Worm (Caenorhabditis elegans) whole organism, young adult: ENCODE results near the gene srw-1.

Source experiments
- B0035.1 ChIP-seq: sonication (generic microtip); optimal IDR thresholded peaks from 2 replicates; lab custom pipeline; 2016; ENCODE audit warnings: missing genetic modification characterization, mild to moderate bottlenecking, missing compliant biosample characterization, missing genotype, missing genetic modification reagents
- B0336.3 ChIP-seq: fragments of 200-800 bp; sonication (Bioruptor generic); IDR thresholded peaks from 2 replicates; pipeline ENCODE4 v1.3.6; 2022; ENCODE audit warnings: missing genetic modification characterization, missing compliant biosample characterization
- C06A6.2 ChIP-seq: fragments of 200-800 bp; sonication (Bioruptor generic); conservative IDR thresholded peaks from 2 replicates; pipeline ENCODE4 v1.3.6; 2022; ENCODE audit warnings: missing genetic modification characterization, missing compliant biosample characterization
- F22D6.2 ChIP-seq: sonication (generic microtip); optimal IDR thresholded peaks from 2 replicates; lab custom pipeline; 2016; ENCODE audit warnings: mild to moderate bottlenecking, missing genetic modification characterization, missing compliant biosample characterization
- F37B4.10 ChIP-seq: fragments of 200-800 bp; sonication (Bioruptor generic); IDR thresholded peaks from 2 replicates; pipeline ENCODE4 v1.3.6; 2022; ENCODE audit warnings: missing genetic modification characterization, missing compliant biosample characterization
- F57C9.4 ChIP-seq: sonication (generic microtip); optimal IDR thresholded peaks from 2 replicates; lab custom pipeline; 2017; ENCODE audit warnings: mild to moderate bottlenecking, missing genetic modification characterization, missing compliant biosample characterization
- Y53F4B.3 ChIP-seq: fragments of 200-800 bp; sonication (Bioruptor generic); IDR thresholded peaks from 2 replicates; pipeline ENCODE4 v1.3.6; 2022; ENCODE audit warnings: missing genetic modification reagents, missing genetic modification characterization, missing compliant biosample characterization
- Y95B8A.8 ChIP-seq: fragments of 200-800 bp; sonication (Bioruptor generic); IDR thresholded peaks from 2 replicates; pipeline ENCODE4 v1.3.6; 2022; ENCODE audit warnings: missing genetic modification reagents, missing genetic modification characterization, missing compliant biosample characterization
- ZK185.1 ChIP-seq: sonication (generic microtip); optimal IDR thresholded peaks from 2 replicates; lab custom pipeline; 2016; ENCODE audit warnings: mild to moderate bottlenecking, missing genetic modification characterization, missing compliant biosample characterization; ENCODE audit not compliant: poor library complexity, severe bottlenecking
- akir-1 ChIP-seq: fragments of 200-800 bp; sonication (Bioruptor generic); optimal IDR thresholded peaks from 2 replicates; lab custom pipeline; 2018; ENCODE audit warnings: mild to moderate bottlenecking, missing genetic modification characterization, moderate library complexity, missing compliant biosample characterization
- ama-1 ChIP-seq, 3 experiments: fragments of 150-350 bp in 1 of 3; sonication (generic microtip) in 2 of 3; optimal IDR thresholded peaks; 2 replicates each; lab custom pipeline; 2014 to 2018; ENCODE audit warnings: missing biosample characterization in 2 of 3, missing genetic modification characterization in 2 of 3, missing genetic modification reagents in 2 of 3
- aptf-2 ChIP-seq: fragments of 200-800 bp; sonication (Bioruptor generic); conservative IDR thresholded peaks from 2 replicates; pipeline ENCODE4 v1.3.6; 2022; ENCODE audit warnings: missing genetic modification reagents, missing genetic modification characterization, missing compliant biosample characterization
- athp-1 ChIP-seq: sonication (generic microtip); optimal IDR thresholded peaks from 2 replicates; lab custom pipeline; 2017; ENCODE audit warnings: mild to moderate bottlenecking, missing genetic modification characterization, missing compliant biosample characterization
- attf-6 ChIP-seq: fragments of 200-800 bp; sonication (Bioruptor generic); IDR thresholded peaks from 2 replicates; pipeline ENCODE4 v1.3.6; 2022; ENCODE audit warnings: missing genetic modification reagents, missing genetic modification characterization, missing compliant biosample characterization
- bed-1 ChIP-seq: fragments of 200-800 bp; sonication (Bioruptor generic); IDR thresholded peaks from 2 replicates; pipeline ENCODE4 v1.3.6; 2022; ENCODE audit warnings: missing genetic modification reagents, missing genetic modification characterization, missing compliant biosample characterization
- cebp-1 ChIP-seq, 2 experiments: fragments of 200-800 bp in 1 of 2; sonication (Bioruptor generic) in 1 of 2; sonication (generic microtip) in 1 of 2; IDR thresholded peaks in 1 of 2; optimal IDR thresholded peaks in 1 of 2; 2 replicates each; pipeline versions ENCODE4 v1.3.6 to Lab custom; 2017 to 2022; ENCODE audit warnings: missing compliant biosample characterization in 2 of 2, missing genetic modification characterization in 2 of 2, mild to moderate bottlenecking in 1 of 2, missing genetic modification reagents in 1 of 2, moderate library complexity in 1 of 2
- ceh-100 ChIP-seq: fragments of 200-800 bp; sonication (Bioruptor generic); IDR thresholded peaks from 2 replicates; pipeline ENCODE4 v1.3.6; 2022; ENCODE audit warnings: missing genetic modification reagents, missing genetic modification characterization, missing compliant biosample characterization
- ceh-58 ChIP-seq: fragments of 200-800 bp; sonication (Bioruptor generic); IDR thresholded peaks from 2 replicates; pipeline ENCODE4 v1.3.6; 2022; ENCODE audit warnings: missing genetic modification characterization, missing compliant biosample characterization
- chd-7 ChIP-seq: sonication (generic microtip); optimal IDR thresholded peaks from 2 replicates; lab custom pipeline; 2016; ENCODE audit warnings: mild to moderate bottlenecking, missing genetic modification characterization, moderate library complexity, missing compliant biosample characterization
- dox-1 ChIP-seq: fragments of 200-800 bp; sonication (Bioruptor generic); IDR thresholded peaks from 2 replicates; pipeline ENCODE4 v1.3.6; 2022; ENCODE audit warnings: missing genetic modification reagents, missing genetic modification characterization, missing compliant biosample characterization
- egl-18 ChIP-seq: fragments of 200-800 bp; sonication (Bioruptor generic); IDR thresholded peaks from 2 replicates; pipeline ENCODE4 v1.3.6; 2022; ENCODE audit warnings: missing genetic modification reagents, missing genetic modification characterization, missing compliant biosample characterization
- him-1 ChIP-seq: sonication (generic microtip); optimal IDR thresholded peaks from 2 replicates; lab custom pipeline; 2016; ENCODE audit warnings: missing genotype, missing genetic modification reagents, missing genetic modification characterization, missing compliant biosample characterization
- hmg-1.2 ChIP-seq: fragments of 200-800 bp; sonication (Bioruptor generic); IDR thresholded peaks from 2 replicates; pipeline ENCODE4 v1.3.6; 2022; ENCODE audit warnings: missing genetic modification reagents, missing genetic modification characterization, missing compliant biosample characterization
- hrde-1 ChIP-seq: sonication (generic microtip); optimal IDR thresholded peaks from 2 replicates; lab custom pipeline; 2016; ENCODE audit warnings: missing genetic modification characterization, mild to moderate bottlenecking, missing compliant biosample characterization, moderate library complexity, missing genotype, missing genetic modification reagents, borderline replicate concordance
- hsf-1 ChIP-seq: fragments of 200-800 bp; sonication (Bioruptor generic); IDR thresholded peaks from 2 replicates; pipeline ENCODE4 v1.3.6; 2022; ENCODE audit warnings: missing genetic modification reagents, missing genetic modification characterization, missing compliant biosample characterization
- let-526 ChIP-seq: fragments of 200-800 bp; sonication (Bioruptor generic); IDR thresholded peaks from 2 replicates; pipeline ENCODE4 v1.3.6; 2022; ENCODE audit warnings: missing genetic modification reagents, missing genetic modification characterization, missing compliant biosample characterization
- let-607 ChIP-seq, 2 experiments: fragments of 200-800 bp in 1 of 2; sonication (Bioruptor generic) in 1 of 2; sonication (generic microtip) in 1 of 2; optimal IDR thresholded peaks; 2 replicates each; lab custom pipeline; 2016 to 2018; ENCODE audit warnings: mild to moderate bottlenecking in 2 of 2, missing compliant biosample characterization in 2 of 2, missing genetic modification characterization in 2 of 2, moderate library complexity in 2 of 2, missing genotype in 1 of 2
- lsl-1 ChIP-seq: fragments of 200-800 bp; sonication (Bioruptor generic); optimal IDR thresholded peaks from 2 replicates; lab custom pipeline; 2018; ENCODE audit warnings: mild to moderate bottlenecking, missing genetic modification characterization, moderate library complexity, missing compliant biosample characterization
- madf-8 ChIP-seq: fragments of 200-800 bp; sonication (Bioruptor generic); conservative IDR thresholded peaks from 2 replicates; pipeline ENCODE4 v1.3.6; 2022; ENCODE audit warnings: missing genetic modification reagents, missing genetic modification characterization, missing compliant biosample characterization
- nfya-1 ChIP-seq: sonication (generic microtip); optimal IDR thresholded peaks from 2 replicates; lab custom pipeline; 2017; ENCODE audit warnings: antibody characterized with exemption, missing compliant biosample characterization, missing genetic modification characterization, borderline replicate concordance; ENCODE audit not compliant: insufficient read depth
- nfya-2 ChIP-seq: fragments of 200-800 bp; sonication (Bioruptor generic); IDR thresholded peaks from 2 replicates; pipeline ENCODE4 v1.3.6; 2022; ENCODE audit warnings: missing genetic modification reagents, missing genetic modification characterization, missing compliant biosample characterization
- nhr-120 ChIP-seq: fragments of 200-800 bp; sonication (Bioruptor generic); IDR thresholded peaks from 2 replicates; pipeline ENCODE4 v1.3.6; 2022; ENCODE audit warnings: missing genetic modification characterization, missing compliant biosample characterization
- nhr-80 ChIP-seq: sonication (generic microtip); optimal IDR thresholded peaks from 2 replicates; lab custom pipeline; 2016; ENCODE audit warnings: missing genetic modification characterization, missing compliant biosample characterization
- nhr-90 ChIP-seq: sonication (generic microtip); optimal IDR thresholded peaks from 2 replicates; lab custom pipeline; 2016; ENCODE audit warnings: missing genotype, mild to moderate bottlenecking, missing genetic modification characterization, missing compliant biosample characterization
- pbrm-1 ChIP-seq: fragments of 200-800 bp; sonication (Bioruptor generic); IDR thresholded peaks from 2 replicates; pipeline ENCODE4 v1.3.6; 2022; ENCODE audit warnings: missing genetic modification reagents, missing genetic modification characterization, missing compliant biosample characterization
- pha-4 ChIP-seq: fragments of 150-350 bp; sonication (generic microtip); optimal IDR thresholded peaks from 2 replicates; lab custom pipeline; 2014; ENCODE audit warnings: missing biosample characterization, missing genetic modification reagents, missing genetic modification characterization
- rcor-1 ChIP-seq: fragments of 200-800 bp; sonication (Bioruptor generic); IDR thresholded peaks from 2 replicates; pipeline ENCODE4 v1.3.6; 2022; ENCODE audit warnings: missing genetic modification reagents, missing genetic modification characterization, missing compliant biosample characterization
- rec-8 ChIP-seq, 2 experiments: sonication (generic microtip); optimal IDR thresholded peaks; 2 replicates each; lab custom pipeline; 2016; ENCODE audit warnings: mild to moderate bottlenecking in 2 of 2, missing genetic modification characterization in 2 of 2, missing genetic modification reagents in 2 of 2, missing genotype in 2 of 2, missing biosample characterization in 1 of 2, missing compliant biosample characterization in 1 of 2, moderate library complexity in 1 of 2
- sdz-38 ChIP-seq: sonication (generic microtip); optimal IDR thresholded peaks from 2 replicates; lab custom pipeline; 2016; ENCODE audit warnings: missing genotype, missing genetic modification characterization, missing compliant biosample characterization
- sea-2 ChIP-seq: fragments of 200-800 bp; sonication (Bioruptor generic); IDR thresholded peaks from 2 replicates; pipeline ENCODE4 v1.3.6; 2022; ENCODE audit warnings: missing genetic modification characterization, missing compliant biosample characterization
- snpc-1.1 ChIP-seq: sonication (generic microtip); optimal IDR thresholded peaks from 2 replicates; lab custom pipeline; 2017; ENCODE audit warnings: missing genetic modification characterization, mild to moderate bottlenecking, missing compliant biosample characterization, antibody characterized with exemption, moderate library complexity, missing genotype, missing genetic modification reagents; ENCODE audit not compliant: insufficient read depth
- snpc-3.4 ChIP-seq: sonication (generic microtip); optimal IDR thresholded peaks from 2 replicates; lab custom pipeline; 2017; ENCODE audit warnings: missing genetic modification characterization, mild to moderate bottlenecking, missing compliant biosample characterization, antibody characterized with exemption, moderate library complexity, missing genotype, missing genetic modification reagents
- snpc-4 ChIP-seq, 5 experiments: fragments of 150-350 bp in 1 of 5; sonication (generic microtip) in 4 of 5; optimal IDR thresholded peaks; 2 replicates each; lab custom pipeline; 2014 to 2018; ENCODE audit warnings: missing genetic modification characterization in 5 of 5, missing biosample characterization in 3 of 5, antibody characterized with exemption in 2 of 5, mild to moderate bottlenecking in 2 of 5, missing compliant biosample characterization in 2 of 5, missing genotype in 2 of 5, moderate library complexity in 2 of 5, missing genetic modification reagents in 1 of 5
- tlf-1 ChIP-seq: fragments of 200-800 bp; sonication (Bioruptor generic); optimal IDR thresholded peaks from 2 replicates; lab custom pipeline; 2018; ENCODE audit warnings: mild to moderate bottlenecking, missing genetic modification characterization, missing compliant biosample characterization
- ztf-18 ChIP-seq: sonication (generic microtip); optimal IDR thresholded peaks from 2 replicates; lab custom pipeline; 2016; ENCODE audit warnings: missing genotype, mild to moderate bottlenecking, missing genetic modification characterization, missing compliant biosample characterization
- ztf-3 ChIP-seq: fragments of 200-800 bp; sonication (Bioruptor generic); optimal IDR thresholded peaks from 2 replicates; lab custom pipeline; 2018; ENCODE audit warnings: mild to moderate bottlenecking, missing genetic modification characterization, missing compliant biosample characterization

srw-1 gene

DNA sequence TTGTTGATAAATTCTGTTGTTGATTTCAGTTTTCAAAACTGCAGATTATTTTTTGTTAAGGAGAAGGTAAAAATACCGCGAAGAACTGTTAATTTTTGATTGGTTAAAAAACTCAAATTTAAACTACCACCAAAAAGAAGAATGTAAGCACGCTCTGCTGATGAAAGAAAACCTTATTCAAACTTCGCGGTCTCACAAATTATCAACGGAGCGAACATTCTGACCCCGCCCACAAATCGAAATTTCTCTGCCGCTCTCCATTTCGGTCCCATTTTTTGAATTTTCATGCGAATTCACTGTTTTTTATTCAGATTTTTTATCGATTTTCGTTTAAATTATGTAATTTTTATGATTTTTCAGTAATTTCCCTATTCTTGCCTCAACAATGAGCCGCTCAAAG lies 8.5 kb upstream of the srw-1 start, which contains the start of gene cyn-3 (continued):
- TF ChIP-seq him-1 (tag; lab: Kevin White, UChicago), result no peak
- peak; percentile 74 for TF ChIP-seq ZK185.1 (tag; lab: Kevin White, UChicago)
- peak; percentile 30 for TF ChIP-seq snpc-4 (GFP tag; optimal IDR thresholded peaks at IDR 0.05; lab: Kevin White, UChicago)
- TF ChIP-seq snpc-4 (tag; optimal IDR thresholded peaks at IDR 0.05; lab: Kevin White, UChicago), result peak; percentile 11 to 68 (median 52)
- TF ChIP-seq sea-2 (GFP tag; lab: Robert Waterston, UW), result no peak
- TF ChIP-seq cebp-1 (GFP tag; IDR thresholded peaks at IDR 0.05; lab: Robert Waterston, UW), result no peak
- peak; percentile 67 for TF ChIP-seq cebp-1 (tag; optimal IDR thresholded peaks at IDR 0.05; lab: Kevin White, UChicago)
- no peak for TF ChIP-seq nhr-90 (tag; lab: Kevin White, UChicago)
- TF ChIP-seq bed-1, result no peak
- TF ChIP-seq lsl-1 (GFP tag; lab: Kevin White, UChicago), result peak; percentile 44
- TF ChIP-seq attf-6, result peak; percentile 50; the same call in 1 of the 2 replicates
- peak; percentile 44 for TF ChIP-seq pha-4 (tag; lab: Kevin White, UChicago)
- no peak for TF ChIP-seq let-607 (tag; optimal IDR thresholded peaks at IDR 0.05; lab: Kevin White, UChicago)
- peak; percentile 88 for TF ChIP-seq hsf-1 (GFP tag; lab: Robert Waterston, UW)
- no peak for TF ChIP-seq sdz-38 (tag; lab: Kevin White, UChicago)
- no peak for TF ChIP-seq athp-1
- peak; percentile 41; the same call in 1 of the 2 replicates for TF ChIP-seq pbrm-1 (GFP tag; lab: Robert Waterston, UW)
- TF ChIP-seq nfya-2 (GFP tag; lab: Robert Waterston, UW), result no peak
- no peak for TF ChIP-seq nhr-80 (tag; lab: Kevin White, UChicago)
- TF ChIP-seq snpc-1.1 (tag; lab: Kevin White, UChicago), result peak; percentile 46
- TF ChIP-seq B0336.3 (GFP tag; lab: Robert Waterston, UW), result 0 out of 2 replicates have a peak, but pooled peaks have one; percentile 16
- no peak; the same call in 1 of the 2 replicates for TF ChIP-seq C06A6.2
- peak; percentile 54 for TF ChIP-seq madf-8 (GFP tag; lab: Robert Waterston, UW)
- no peak for TF ChIP-seq nfya-1
- TF ChIP-seq let-526 (GFP tag; lab: Robert Waterston, UW), result no peak
- peak; percentile 71 for TF ChIP-seq ceh-100
- TF ChIP-seq egl-18 (GFP tag; lab: Robert Waterston, UW), result no peak
- TF ChIP-seq ztf-18, result peak; percentile 14
- no peak for TF ChIP-seq F22D6.2
- TF ChIP-seq akir-1 (GFP tag; lab: Kevin White, UChicago), result no peak
- no peak for TF ChIP-seq aptf-2
- TF ChIP-seq Y95B8A.8 (GFP tag; lab: Robert Waterston, UW), result no peak
- TF ChIP-seq tlf-1 (GFP tag; lab: Kevin White, UChicago), result peak; percentile 46
- TF ChIP-seq hrde-1 (tag; lab: Kevin White, UChicago), result no peak
- no peak for TF ChIP-seq F37B4.10
- peak; percentile 54 for TF ChIP-seq hmg-1.2
- peak; percentile 65; the same call in 1 of the 2 replicates for TF ChIP-seq rcor-1 (GFP tag; lab: Robert Waterston, UW)
- no peak for TF ChIP-seq ama-1 (optimal IDR thresholded peaks at IDR 0.05; lab: Kevin White, UChicago)
- TF ChIP-seq ama-1 (GFP tag; optimal IDR thresholded peaks at IDR 0.05; lab: Kevin White, UChicago), result no peak
- no peak for TF ChIP-seq ceh-58 (GFP tag; lab: Robert Waterston, UW)
- no peak for TF ChIP-seq nhr-120
- TF ChIP-seq dox-1 (GFP tag; lab: Robert Waterston, UW), result peak; percentile 75
- TF ChIP-seq F57C9.4 (tag; lab: Kevin White, UChicago), result no peak
- no peak for TF ChIP-seq rec-8 (tag; optimal IDR thresholded peaks at IDR 0.05; lab: Kevin White, UChicago)
- TF ChIP-seq ztf-3 (GFP tag; lab: Kevin White, UChicago), result no peak
- TF ChIP-seq chd-7, result no peak
- no peak for TF ChIP-seq B0035.1 (tag; lab: Kevin White, UChicago)
- peak; percentile 69 for TF ChIP-seq snpc-3.4 (tag; lab: Kevin White, UChicago)
- no peak for TF ChIP-seq Y53F4B.3 (GFP tag; lab: Robert Waterston, UW)
